Fruit fly (Drosophila melanogaster) whole organism, embryonic: ENCODE data around the gene mus101.

Experiments
- Abd-B ChIP-seq: fragments of 200-800 bp; sonication (Bioruptor generic); optimal IDR thresholded peaks from 2 replicates; lab custom pipeline; 2018; ENCODE audit warnings: missing biosample characterization, mild to moderate bottlenecking, missing genetic modification characterization, moderate library complexity
- Asciz ChIP-seq: fragments of 200-800 bp; sonication (Bioruptor generic); optimal IDR thresholded peaks from 2 replicates; lab custom pipeline; 2017; ENCODE audit warnings: missing biosample characterization, mild to moderate bottlenecking, missing genetic modification characterization, missing genetic modification reagents
- B-H2 ChIP-seq: fragments of 200-800 bp; sonication (Bioruptor generic); optimal IDR thresholded peaks from 2 replicates; lab custom pipeline; 2018; ENCODE audit warnings: missing biosample characterization, mild to moderate bottlenecking, missing genetic modification characterization
- Blimp-1 ChIP-seq: fragments of 200-800 bp; sonication (Bioruptor generic); optimal IDR thresholded peaks from 3 replicates; lab custom pipeline; 2018; ENCODE audit warnings: missing biosample characterization, missing genetic modification characterization, mild to moderate bottlenecking, moderate library complexity, missing genetic modification reagents
- CG10209 ChIP-seq: fragments of 200-800 bp; sonication (Bioruptor generic); optimal IDR thresholded peaks from 3 replicates; lab custom pipeline; 2017; ENCODE audit warnings: missing biosample characterization, mild to moderate bottlenecking, missing genetic modification characterization, missing genetic modification reagents
- CG11085 ChIP-seq: fragments of 200-800 bp; sonication (Bioruptor generic); IDR thresholded peaks from 2 replicates; pipeline ENCODE4 v1.3.6; 2022; ENCODE audit warnings: missing biosample characterization, missing genetic modification characterization
- CG15514 ChIP-seq: fragments of 200-800 bp; sonication (Bioruptor generic); optimal IDR thresholded peaks from 3 replicates; lab custom pipeline; 2017; ENCODE audit warnings: missing biosample characterization, missing genetic modification characterization, mild to moderate bottlenecking, moderate library complexity, missing genetic modification reagents
- CG1647 ChIP-seq: fragments of 200-800 bp; sonication (Bioruptor generic); optimal IDR thresholded peaks from 3 replicates; lab custom pipeline; 2016; ENCODE audit warnings: missing biosample characterization, missing genetic modification characterization
- CG17361 ChIP-seq: fragments of 200-800 bp; sonication (Bioruptor generic); IDR thresholded peaks from 3 replicates; pipeline ENCODE4 v1.3.6; 2022; ENCODE audit warnings: missing biosample characterization, missing genetic modification characterization
- CG31441 ChIP-seq: fragments of 200-800 bp; sonication (Bioruptor generic); IDR thresholded peaks from 2 replicates; pipeline ENCODE4 v1.3.6; 2022; ENCODE audit warnings: missing biosample characterization, missing genetic modification characterization
- CG33557 ChIP-seq: fragments of 200-800 bp; sonication (Bioruptor generic); optimal IDR thresholded peaks from 2 replicates; lab custom pipeline; 2019; ENCODE audit warnings: missing biosample characterization, mild to moderate bottlenecking, missing genetic modification characterization, moderate library complexity
- CG34422 ChIP-seq: fragments of 200-800 bp; sonication (Bioruptor generic); IDR thresholded peaks from 3 replicates; pipeline ENCODE4 v1.3.6; 2022; ENCODE audit warnings: missing biosample characterization, missing genetic modification characterization
- CG3726 ChIP-seq: fragments of 200-800 bp; sonication (Bioruptor generic); IDR thresholded peaks from 3 replicates; pipeline ENCODE4, ENCODE4 v1.3.6; 2022; ENCODE audit warnings: missing biosample characterization, missing genetic modification characterization
- CG3847 ChIP-seq: fragments of 200-800 bp; sonication (Bioruptor generic); IDR thresholded peaks from 2 replicates; pipeline ENCODE4 v1.3.6; 2022; ENCODE audit warnings: missing biosample characterization, missing genetic modification characterization
- CG4404 ChIP-seq: fragments of 200-800 bp; sonication (Bioruptor generic); IDR thresholded peaks from 2 replicates; pipeline ENCODE4 v1.3.6; 2022; ENCODE audit warnings: missing biosample characterization, missing genetic modification characterization
- CG6854 ChIP-seq: fragments of 200-800 bp; sonication (Bioruptor generic); optimal IDR thresholded peaks from 3 replicates; lab custom pipeline; 2017; ENCODE audit warnings: missing biosample characterization, mild to moderate bottlenecking, missing genetic modification characterization
- CG7786 ChIP-seq: fragments of 200-800 bp; sonication (Bioruptor generic); optimal IDR thresholded peaks from 2 replicates; lab custom pipeline; 2016; ENCODE audit warnings: missing biosample characterization, missing genetic modification characterization
- CG8359 ChIP-seq: fragments of 200-800 bp; sonication (Bioruptor generic); optimal IDR thresholded peaks from 2 replicates; lab custom pipeline; 2017; ENCODE audit warnings: missing biosample characterization, mild to moderate bottlenecking, missing genetic modification characterization, borderline replicate concordance
- CG9727 ChIP-seq: fragments of 200-800 bp; sonication (Bioruptor generic); optimal IDR thresholded peaks from 3 replicates; lab custom pipeline; 2017; ENCODE audit warnings: missing biosample characterization, mild to moderate bottlenecking, missing genetic modification characterization
- Doc3 ChIP-seq: fragments of 200-800 bp; sonication (Bioruptor generic); IDR thresholded peaks from 3 replicates; pipeline ENCODE4 v1.3.6; 2022; ENCODE audit warnings: missing biosample characterization, missing genetic modification characterization; ENCODE audit not compliant: partially characterized antibody
- Ets97D ChIP-seq: fragments of 200-800 bp; sonication (Bioruptor generic); optimal IDR thresholded peaks from 3 replicates; lab custom pipeline; 2016; ENCODE audit warnings: missing biosample characterization, missing genetic modification characterization
- Fer2 ChIP-seq: fragments of 200-800 bp; sonication (Bioruptor generic); optimal IDR thresholded peaks from 2 replicates; lab custom pipeline; 2018; ENCODE audit warnings: missing biosample characterization, mild to moderate bottlenecking, missing genetic modification characterization, moderate library complexity
- HLH3B ChIP-seq: fragments of 200-800 bp; sonication (Bioruptor generic); IDR thresholded peaks from 2 replicates; pipeline ENCODE4 v1.3.6; 2022; ENCODE audit warnings: missing biosample characterization, missing genetic modification characterization
- Hr51 ChIP-seq, 2 experiments: fragments of 200-800 bp; sonication (Bioruptor generic); optimal IDR thresholded peaks; 2 replicates in 1 of 2; 3 replicates in 1 of 2; lab custom pipeline; 2016 to 2018; ENCODE audit warnings: missing biosample characterization in 2 of 2, missing genetic modification characterization in 2 of 2, mild to moderate bottlenecking in 1 of 2, moderate library complexity in 1 of 2
- Mad ChIP-seq: fragments of 200-800 bp; sonication (Bioruptor generic); optimal IDR thresholded peaks from 2 replicates; lab custom pipeline; 2016; ENCODE audit warnings: missing biosample characterization, missing genetic modification characterization
- Oaz ChIP-seq: fragments of 200-800 bp; sonication (Bioruptor generic); IDR thresholded peaks from 2 replicates; pipeline ENCODE4 v1.3.6; 2022; ENCODE audit warnings: missing biosample characterization, missing genetic modification characterization
- Ravus ChIP-seq: fragments of 200-800 bp; sonication (Bioruptor generic); IDR thresholded peaks from 2 replicates; pipeline ENCODE4 v1.3.6; 2022; ENCODE audit warnings: missing biosample characterization, missing genetic modification characterization
- Side ChIP-seq: fragments of 200-800 bp; sonication (Bioruptor generic); optimal IDR thresholded peaks from 2 replicates; lab custom pipeline; 2016; ENCODE audit warnings: missing biosample characterization, missing genetic modification characterization
- Sin3A ChIP-seq: fragments of >200 bp; optimal IDR thresholded peaks from 2 replicates; lab custom pipeline; 2018
- Sox102F ChIP-seq: fragments of 200-800 bp; sonication (Bioruptor generic); optimal IDR thresholded peaks from 2 replicates; lab custom pipeline; 2018; ENCODE audit warnings: missing biosample characterization, mild to moderate bottlenecking, missing genetic modification characterization, moderate library complexity
- Ssrp ChIP-seq: fragments of 200-800 bp; sonication (Bioruptor generic); optimal IDR thresholded peaks from 2 replicates; lab custom pipeline; 2018; ENCODE audit warnings: missing biosample characterization, mild to moderate bottlenecking, missing genetic modification characterization, moderate library complexity
- Taf1 ChIP-seq: fragments of 200-800 bp; sonication (Bioruptor generic); IDR thresholded peaks from 2 replicates; pipeline ENCODE4 v1.3.6; 2022; ENCODE audit warnings: missing biosample characterization, missing genetic modification characterization
- crp ChIP-seq, 2 experiments: fragments of 200-800 bp; sonication (Bioruptor generic); optimal IDR thresholded peaks; 2 replicates in 1 of 2; 3 replicates in 1 of 2; lab custom pipeline; 2017; ENCODE audit warnings: missing biosample characterization in 2 of 2, missing genetic modification characterization in 2 of 2, mild to moderate bottlenecking in 1 of 2, moderate library complexity in 1 of 2
- cwo ChIP-seq: fragments of 200-800 bp; sonication (Bioruptor generic); optimal IDR thresholded peaks from 3 replicates; lab custom pipeline; 2017; ENCODE audit warnings: missing biosample characterization, missing genetic modification characterization, mild to moderate bottlenecking, moderate library complexity, missing genetic modification reagents
- dimm ChIP-seq: fragments of 200-800 bp; sonication (Bioruptor generic); IDR thresholded peaks from 2 replicates; pipeline ENCODE4 v1.3.6; 2022; ENCODE audit warnings: missing biosample characterization, missing genetic modification characterization
- dpn ChIP-seq, 2 experiments: fragments of 200-800 bp; sonication (Bioruptor generic); optimal IDR thresholded peaks; 3 replicates each; lab custom pipeline; 2016; ENCODE audit warnings: missing biosample characterization in 2 of 2, missing genetic modification characterization in 2 of 2
- fd3F ChIP-seq: fragments of 200-800 bp; sonication (Bioruptor generic); optimal IDR thresholded peaks from 2 replicates; lab custom pipeline; 2018; ENCODE audit warnings: missing biosample characterization, mild to moderate bottlenecking, missing genetic modification characterization, moderate library complexity
- lmd ChIP-seq: fragments of 200-800 bp; sonication (Bioruptor generic); IDR thresholded peaks from 2 replicates; pipeline ENCODE4 v1.3.6; 2022; ENCODE audit warnings: missing biosample characterization, missing genetic modification characterization
- mam ChIP-seq: fragments of 200-800 bp; sonication (Bioruptor generic); optimal IDR thresholded peaks from 3 replicates; lab custom pipeline; 2016; ENCODE audit warnings: missing biosample characterization, missing genetic modification characterization
- mirr ChIP-seq: fragments of 200-800 bp; sonication (Bioruptor generic); optimal IDR thresholded peaks from 3 replicates; lab custom pipeline; 2018; ENCODE audit warnings: missing biosample characterization, mild to moderate bottlenecking, missing genetic modification characterization
- psq ChIP-seq: fragments of 200-800 bp; sonication (Bioruptor generic); optimal IDR thresholded peaks from 2 replicates; lab custom pipeline; 2017; ENCODE audit warnings: missing biosample characterization, missing genetic modification characterization
- pzg ChIP-seq: fragments of 200-800 bp; sonication (Bioruptor generic); optimal IDR thresholded peaks from 3 replicates; lab custom pipeline; 2018; ENCODE audit warnings: missing biosample characterization, mild to moderate bottlenecking, missing genetic modification characterization, moderate library complexity
- ro ChIP-seq: fragments of 200-800 bp; sonication (Bioruptor generic); IDR thresholded peaks from 2 replicates; pipeline ENCODE4 v1.3.6; 2022; ENCODE audit warnings: missing biosample characterization, missing genetic modification characterization
- seq ChIP-seq: fragments of 200-800 bp; sonication (Bioruptor generic); IDR thresholded peaks from 2 replicates; pipeline ENCODE4 v1.3.6; 2022; ENCODE audit warnings: missing biosample characterization, missing genetic modification characterization
- slou ChIP-seq: fragments of 200-800 bp; sonication (Bioruptor generic); optimal IDR thresholded peaks from 3 replicates; lab custom pipeline; 2016; ENCODE audit warnings: missing biosample characterization, missing genetic modification characterization
- tup ChIP-seq: fragments of 200-800 bp; sonication (Bioruptor generic); optimal IDR thresholded peaks from 2 replicates; lab custom pipeline; 2016; ENCODE audit warnings: missing biosample characterization, mild to moderate bottlenecking, missing genetic modification characterization, moderate library complexity
- unc-4 ChIP-seq: fragments of 200-800 bp; sonication (Bioruptor generic); IDR thresholded peaks from 2 replicates; pipeline ENCODE4 v1.3.6; 2022; ENCODE audit warnings: missing biosample characterization, missing genetic modification characterization; ENCODE audit not compliant: partially characterized antibody
- wek ChIP-seq: fragments of 200-800 bp; sonication (Bioruptor generic); optimal IDR thresholded peaks from 3 replicates; lab custom pipeline; 2018; ENCODE audit warnings: missing biosample characterization, mild to moderate bottlenecking, missing genetic modification characterization, moderate library complexity
- wor ChIP-seq: fragments of 200-800 bp; sonication (Bioruptor generic); IDR thresholded peaks from 2 replicates; pipeline ENCODE4 v1.3.6; 2022; ENCODE audit warnings: missing biosample characterization, missing genetic modification characterization
- zfh1 ChIP-seq: fragments of 200-800 bp; sonication (Bioruptor generic); IDR thresholded peaks from 3 replicates; pipeline ENCODE4 v1.3.6; 2022; ENCODE audit warnings: missing biosample characterization, missing genetic modification characterization

Gene mus101

DNA sequence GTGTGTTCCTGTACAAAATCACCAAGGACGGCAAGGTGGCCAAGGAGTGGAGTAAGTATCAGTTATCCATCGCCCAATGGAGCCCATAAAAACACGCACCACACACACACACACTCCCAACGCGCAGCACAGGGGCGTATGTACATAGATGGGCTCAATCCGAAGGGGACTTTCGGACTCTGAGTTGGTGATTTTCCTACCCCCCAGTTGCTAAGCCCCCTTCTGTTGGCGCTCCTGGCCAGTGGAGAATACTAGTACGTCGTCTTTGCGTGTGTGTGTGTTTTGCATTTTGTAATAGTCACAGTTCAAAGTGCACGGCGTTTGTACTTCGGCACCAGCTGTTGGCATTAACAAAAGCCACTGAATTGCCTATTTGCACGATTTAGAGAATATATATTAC lies 18.0 kb downstream of the mus101 start (continued):
- TF ChIP-seq Ravus (GFP tag; lab: Robert Waterston, UW) = peak; percentile 25; the same call in 1 of the 2 replicates
- TF ChIP-seq CG8359 (GFP tag; lab: Kevin White, UChicago) = peak; percentile 29
- TF ChIP-seq Doc3 = no peak
- peak; percentile 83 for TF ChIP-seq lmd (GFP tag; lab: Robert Waterston, UW)
- peak; percentile 88 for TF ChIP-seq B-H2
- peak; percentile 70 for TF ChIP-seq CG1647
- TF ChIP-seq CG31441 (GFP tag; lab: Robert Waterston, UW) = no peak; the same call in 1 of the 2 replicates
- TF ChIP-seq unc-4 (GFP tag; lab: Robert Waterston, UW) = no peak
- TF ChIP-seq zfh1 (GFP tag; lab: Robert Waterston, UW) = peak; percentile 78; the same call in 2 of the 3 replicates
- TF ChIP-seq CG33557 (GFP tag; lab: Kevin White, UChicago) = peak; percentile 21
- peak; percentile 22 for TF ChIP-seq Abd-B (GFP tag; lab: Kevin White, UChicago)
- peak; percentile 3 for TF ChIP-seq CG9727 (GFP tag; lab: Kevin White, UChicago)
- TF ChIP-seq slou = peak; percentile 1
- peak; percentile 74 for TF ChIP-seq mam (GFP tag; lab: Kevin White, UChicago)
- TF ChIP-seq CG11085 (GFP tag; lab: Robert Waterston, UW) = peak; percentile 74
- TF ChIP-seq Sox102F (GFP tag; lab: Kevin White, UChicago) = peak; percentile 77
- TF ChIP-seq psq (GFP tag; lab: Kevin White, UChicago) = no peak
- TF ChIP-seq Ets97D (GFP tag; lab: Kevin White, UChicago) = no peak
- TF ChIP-seq wek (GFP tag; lab: Kevin White, UChicago) = peak; percentile 35
- no peak; the same call in 2 of the 3 replicates for TF ChIP-seq CG17361 (GFP tag; lab: Robert Waterston, UW)
- no peak for TF ChIP-seq ro
- peak; percentile 21; the same call in 1 of the 3 replicates for TF ChIP-seq CG3726
- peak; percentile 70 for TF ChIP-seq seq (GFP tag; lab: Robert Waterston, UW)
- no peak for TF ChIP-seq tup
- TF ChIP-seq dpn (GFP tag; optimal IDR thresholded peaks at IDR 0.05; lab: Kevin White, UChicago) = peak; percentile 69 to 89
- TF ChIP-seq CG3847 (GFP tag; lab: Robert Waterston, UW) = peak; percentile 74
- TF ChIP-seq Ssrp = peak; percentile 28
- peak; percentile 64 for TF ChIP-seq Blimp-1 (GFP tag; lab: Kevin White, UChicago)
- peak; percentile 67 for TF ChIP-seq Fer2 (tag; lab: Kevin White, UChicago)
- peak; percentile 49 for TF ChIP-seq CG4404
- peak; percentile 84 for TF ChIP-seq HLH3B (GFP tag; lab: Robert Waterston, UW)
- no peak for TF ChIP-seq Sin3A (lab: Kevin White, UChicago)
- TF ChIP-seq CG7786 = peak; percentile 78
- TF ChIP-seq CG10209 (GFP tag; lab: Kevin White, UChicago) = peak; percentile 70
- TF ChIP-seq Taf1 (GFP tag; lab: Robert Waterston, UW) = peak; percentile 57; the same call in 1 of the 2 replicates
- peak; percentile 80 for TF ChIP-seq Side
- peak; percentile 82 for TF ChIP-seq Mad (GFP tag; lab: Kevin White, UChicago)
- peak; percentile 87 for TF ChIP-seq mirr (GFP tag; lab: Kevin White, UChicago)
- TF ChIP-seq Hr51 (GFP tag; optimal IDR thresholded peaks at IDR 0.05; lab: Kevin White, UChicago) = peak; percentile 62 to 72
- peak; percentile 8 for TF ChIP-seq Asciz (GFP tag; lab: Kevin White, UChicago)
- TF ChIP-seq wor (GFP tag; lab: Robert Waterston, UW) = peak; percentile 29; the same call in 1 of the 2 replicates
- TF ChIP-seq CG34422 (GFP tag; lab: Robert Waterston, UW) = peak; percentile 75
- peak; percentile 71 for TF ChIP-seq fd3F (GFP tag; lab: Kevin White, UChicago)
- TF ChIP-seq crp (GFP tag; optimal IDR thresholded peaks at IDR 0.05; lab: Kevin White, UChicago) = no peak
- no peak for TF ChIP-seq pzg
- no peak; the same call in 1 of the 2 replicates for TF ChIP-seq dimm (GFP tag; lab: Robert Waterston, UW)
- peak; percentile 71 for TF ChIP-seq cwo (GFP tag; lab: Kevin White, UChicago)
- no peak for TF ChIP-seq CG6854
- TF ChIP-seq CG15514 = peak; percentile 74
- TF ChIP-seq Oaz (GFP tag; lab: Robert Waterston, UW) = peak; percentile 67
